Fruit fly (Drosophila melanogaster): ENCODE results near the gene CG4991.

DNA sequence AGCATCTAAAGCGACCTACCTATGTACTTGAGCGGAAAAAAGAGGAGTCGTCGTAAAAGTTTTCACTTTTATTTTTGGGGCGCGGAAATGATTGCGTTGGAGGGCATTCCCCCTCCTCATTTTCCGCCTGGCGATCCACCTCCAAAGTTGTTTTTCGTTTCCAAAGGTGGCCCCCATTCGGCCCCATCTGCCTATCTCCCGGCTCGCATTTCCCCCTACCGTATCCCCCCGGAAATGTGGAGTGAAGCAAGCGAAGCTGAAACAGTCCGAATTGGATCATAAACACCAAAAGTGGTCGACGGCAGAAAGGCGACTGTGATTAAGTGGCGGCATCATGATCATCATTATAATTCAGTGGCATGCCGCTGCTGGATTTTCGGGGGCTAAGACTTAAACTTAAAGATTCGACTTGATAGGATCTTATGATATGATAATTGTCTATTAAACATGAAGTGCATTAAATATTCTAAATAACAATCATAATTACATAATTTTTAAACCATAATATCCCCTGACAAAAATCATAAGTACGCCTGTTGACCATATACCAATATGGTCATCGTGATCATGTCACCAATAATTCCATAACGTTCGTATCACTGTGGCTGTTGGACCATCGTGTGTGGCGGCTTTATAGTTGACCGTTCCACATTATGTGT lies 32.0 kb downstream of the CG4991 start:
- TF ChIP-seq Crg-1 (GFP tag; optimal IDR thresholded peaks at IDR 0.05): no peak
- no peak for TF ChIP-seq kay (GFP tag; ENCODE audit: borderline replicate concordance)
- no peak for TF ChIP-seq ovo (GFP tag; optimal IDR thresholded peaks at IDR 0.05)
- TF ChIP-seq cnc (optimal IDR thresholded peaks at IDR 0.05): no peak
- no peak for TF ChIP-seq pad (GFP tag; optimal IDR thresholded peaks at IDR 0.05)
- TF ChIP-seq CG12768 (GFP tag; optimal IDR thresholded peaks at IDR 0.05): no peak

Data from whole organism, adult.